Worm (Caenorhabditis elegans): ENCODE measurements around the gene twk-21.

twk-21 gene

DNA sequence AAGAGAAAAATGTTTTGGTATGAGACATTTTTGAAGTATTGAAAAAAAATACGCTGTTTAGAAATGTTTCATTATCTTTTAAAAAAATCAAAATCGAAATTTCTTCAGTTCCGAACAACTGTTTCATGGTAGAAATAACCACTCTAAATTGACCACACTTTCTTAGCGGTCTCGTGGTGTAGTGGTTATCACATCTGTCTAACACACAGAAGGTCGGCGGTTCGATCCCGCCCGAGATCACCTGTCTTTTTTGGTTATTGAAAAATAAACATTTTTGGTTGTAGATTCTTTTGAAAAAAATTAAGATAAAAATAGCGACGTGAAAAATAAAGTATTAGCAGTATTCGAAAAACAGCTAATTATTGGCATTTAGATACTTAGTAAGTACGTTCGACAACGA, 730 bp downstream of the twk-21 start:
- TF ChIP-seq nhr-28 (tag; optimal IDR thresholded peaks at IDR 0.05) (peak; percentile 12), mxl-2 (GFP tag; conservative IDR thresholded peaks at IDR 0.05) (no peak), php-3 (GFP tag; IDR thresholded peaks at IDR 0.05) (peak; percentile 36; the same call in 1 of the 2 replicates), nhr-48 (tag; optimal IDR thresholded peaks at IDR 0.05) (peak; percentile 2), Y105C5A.15 (GFP tag; IDR thresholded peaks at IDR 0.05) (peak; percentile 87; the same call in 1 of the 2 replicates), jun-1 (tag; optimal IDR thresholded peaks at IDR 0.05) (no peak), nhr-237 (tag; optimal IDR thresholded peaks at IDR 0.05) (no peak), F37D6.2 (tag; optimal IDR thresholded peaks at IDR 0.05) (no peak), lin-39 (tag; optimal IDR thresholded peaks at IDR 0.05) (no peak), ctbp-1 (GFP tag; IDR thresholded peaks at IDR 0.05) (peak; percentile 60; the same call in 1 of the 2 replicates), egl-43 (GFP tag; IDR thresholded peaks at IDR 0.05) (peak; percentile 73), daf-8 (GFP tag; IDR thresholded peaks at IDR 0.05) (no peak), unc-130 (GFP tag; optimal IDR thresholded peaks at IDR 0.05) (no peak), zip-2 (tag; optimal IDR thresholded peaks at IDR 0.05) (peak; percentile 18), Y48G9A.11 (GFP tag; IDR thresholded peaks at IDR 0.05) (peak; percentile 59; the same call in 1 of the 2 replicates), zfp-3 (GFP tag; conservative IDR thresholded peaks at IDR 0.05) (peak; percentile 45; the same call in 1 of the 2 replicates), vab-7 (GFP tag; IDR thresholded peaks at IDR 0.05) (peak; percentile 70; the same call in 1 of the 2 replicates), lin-29 (GFP tag; IDR thresholded peaks at IDR 0.05) (no peak), mdt-29 (GFP tag; IDR thresholded peaks at IDR 0.05) (no peak), snpc-4 (tag; optimal IDR thresholded peaks at IDR 0.05) (no peak), tag-97 (GFP tag; IDR thresholded peaks at IDR 0.05) (no peak), ceh-32 (tag; optimal IDR thresholded peaks at IDR 0.05; ENCODE audit: poor library complexity) (no peak), pha-4 (GFP tag; IDR thresholded peaks at IDR 0.05) (peak; percentile 86; the same call in 1 of the 2 replicates), pha-4 (tag; optimal IDR thresholded peaks at IDR 0.05) (no peak), rbr-2 (tag; optimal IDR thresholded peaks at IDR 0.05) (peak; percentile 2), mxl-3 (GFP tag; optimal IDR thresholded peaks at IDR 0.05) (no peak), lir-3 (tag; optimal IDR thresholded peaks at IDR 0.05) (no peak), lin-1 (GFP tag; IDR thresholded peaks at IDR 0.05) (0 out of 2 replicates have a peak, but pooled peaks have one; percentile 47), snpc-1.2 (GFP tag; IDR thresholded peaks at IDR 0.05) (peak; percentile 76), dpl-1 (GFP tag; optimal IDR thresholded peaks at IDR 0.05) (peak; percentile 5), egl-27 (tag; optimal IDR thresholded peaks at IDR 0.05) (no peak), ZK337.2 (GFP tag; IDR thresholded peaks at IDR 0.05) (no peak), ZK546.5 (tag; optimal IDR thresholded peaks at IDR 0.05) (no peak), unc-39 (tag; optimal IDR thresholded peaks at IDR 0.05) (no peak), pqm-1 (tag; optimal IDR thresholded peaks at IDR 0.05) (no peak), F10B5.3 (tag; optimal IDR thresholded peaks at IDR 0.05) (no peak), unc-62 (GFP tag; optimal IDR thresholded peaks at IDR 0.05 in 1 of 2) (no peak), unc-62 (tag; optimal IDR thresholded peaks at IDR 0.05) (no peak), lin-13 (GFP tag; optimal IDR thresholded peaks at IDR 0.05) (peak; percentile 1), Y75B8A.6 (GFP tag; IDR thresholded peaks at IDR 0.05) (no peak), zip-11 (GFP tag; IDR thresholded peaks at IDR 0.05) (no peak), daf-12 (tag; optimal IDR thresholded peaks at IDR 0.05) (no peak), ceh-20 (GFP tag; IDR thresholded peaks at IDR 0.05) (0 out of 2 replicates have a peak, but pooled peaks have one; percentile 25), ztf-7 (tag; optimal IDR thresholded peaks at IDR 0.05) (peak; percentile 44), zag-1 (tag; optimal IDR thresholded peaks at IDR 0.05) (no peak), lim-7 (GFP tag; IDR thresholded peaks at IDR 0.05) (peak; percentile 82), lin-15B (tag; optimal IDR thresholded peaks at IDR 0.05) (no peak), T20F7.1 (GFP tag; optimal IDR thresholded peaks at IDR 0.05) (no peak), nhr-76 (tag; optimal IDR thresholded peaks at IDR 0.05) (no peak), aly-2 (tag; optimal IDR thresholded peaks at IDR 0.05) (no peak), T26A8.4 (GFP tag; IDR thresholded peaks at IDR 0.05) (peak; percentile 60), F26F4.8 (GFP tag; conservative IDR thresholded peaks at IDR 0.05) (0 out of 2 replicates have a peak, but pooled peaks have one; percentile 28), F49E8.2 (tag; optimal IDR thresholded peaks at IDR 0.05; ENCODE audit: borderline replicate concordance) (peak; percentile 25)
